Fruit fly (Drosophila melanogaster) whole organism, prepupa: ENCODE measurements around the gene CG14312.

Experiments
- Blimp-1 ChIP-seq: fragments of 200-800 bp; sonication (Bioruptor generic); optimal IDR thresholded peaks from 3 replicates; lab custom pipeline; 2017; ENCODE audit warnings: missing biosample characterization, missing genetic modification characterization, mild to moderate bottlenecking, moderate library complexity, missing genetic modification reagents
- CG10631 ChIP-seq: fragments of 200-800 bp; sonication (Bioruptor generic); optimal IDR thresholded peaks from 2 replicates; lab custom pipeline; 2016; ENCODE audit warnings: missing biosample characterization, missing genetic modification characterization
- CG10669 ChIP-seq: fragments of 200-800 bp; sonication (Bioruptor generic); optimal IDR thresholded peaks from 3 replicates; lab custom pipeline; 2018; ENCODE audit warnings: missing biosample characterization, mild to moderate bottlenecking, missing genetic modification characterization, moderate library complexity
- CG11294 ChIP-seq: fragments of 200-800 bp; sonication (Bioruptor generic); IDR thresholded peaks from 2 replicates; pipeline ENCODE4 v1.3.6; 2022; ENCODE audit warnings: missing biosample characterization, missing genetic modification characterization
- CG11762 ChIP-seq: fragments of 200-800 bp; sonication (Bioruptor generic); optimal IDR thresholded peaks from 3 replicates; lab custom pipeline; 2016; ENCODE audit warnings: missing biosample characterization, missing genetic modification characterization; ENCODE audit not compliant: insufficient read depth
- CG11902 ChIP-seq: fragments of 200-800 bp; sonication (Bioruptor generic); optimal IDR thresholded peaks from 3 replicates; lab custom pipeline; 2016; ENCODE audit warnings: missing biosample characterization, missing genetic modification characterization
- CG1621 ChIP-seq: fragments of 200-800 bp; sonication (Bioruptor generic); optimal IDR thresholded peaks from 3 replicates; lab custom pipeline; 2018; ENCODE audit warnings: missing biosample characterization, mild to moderate bottlenecking, missing genetic modification characterization
- CG16779 ChIP-seq: fragments of 200-800 bp; sonication (Bioruptor generic); optimal IDR thresholded peaks from 3 replicates; lab custom pipeline; 2017; ENCODE audit warnings: missing biosample characterization, mild to moderate bottlenecking, missing genetic modification characterization
- CG3032 ChIP-seq: fragments of 200-800 bp; optimal IDR thresholded peaks from 2 replicates; lab custom pipeline; 2019; ENCODE audit warnings: missing biosample characterization, mild to moderate bottlenecking, missing genetic modification characterization, moderate library complexity
- CG31627 ChIP-seq: fragments of 200-800 bp; sonication (Bioruptor generic); optimal IDR thresholded peaks from 3 replicates; lab custom pipeline; 2016; ENCODE audit warnings: missing biosample characterization, missing genetic modification characterization
- CG32006 ChIP-seq: fragments of 200-800 bp; sonication (Bioruptor generic); optimal IDR thresholded peaks from 3 replicates; lab custom pipeline; 2017; ENCODE audit warnings: missing biosample characterization, mild to moderate bottlenecking, missing genetic modification characterization
- CG34406 ChIP-seq: fragments of 200-800 bp; sonication (Bioruptor generic); optimal IDR thresholded peaks from 3 replicates; lab custom pipeline; 2016; ENCODE audit warnings: missing biosample characterization, missing genetic modification characterization
- CG4318 ChIP-seq: fragments of 200-800 bp; sonication (Bioruptor generic); optimal IDR thresholded peaks from 3 replicates; lab custom pipeline; 2017; ENCODE audit warnings: missing biosample characterization, mild to moderate bottlenecking, missing genetic modification characterization
- CG6163 ChIP-seq: fragments of 200-800 bp; sonication (Bioruptor generic); IDR thresholded peaks from 3 replicates; pipeline ENCODE4 v1.3.6; 2022; ENCODE audit warnings: missing biosample characterization, missing genetic modification characterization
- CG6276 ChIP-seq: fragments of 200-800 bp; sonication (Bioruptor generic); optimal IDR thresholded peaks from 2 replicates; lab custom pipeline; 2017; ENCODE audit warnings: missing biosample characterization, mild to moderate bottlenecking, missing genetic modification characterization
- CG6792 ChIP-seq: fragments of 200-800 bp; sonication (Bioruptor generic); optimal IDR thresholded peaks from 3 replicates; lab custom pipeline; 2016; ENCODE audit warnings: missing biosample characterization, missing genetic modification characterization
- CG6808 ChIP-seq: fragments of 200-800 bp; sonication (Bioruptor generic); optimal IDR thresholded peaks from 3 replicates; lab custom pipeline; 2017; ENCODE audit warnings: missing biosample characterization, missing genetic modification characterization, mild to moderate bottlenecking, moderate library complexity, missing genetic modification reagents
- CG7368 ChIP-seq: fragments of 200-800 bp; sonication (Bioruptor generic); optimal IDR thresholded peaks from 3 replicates; lab custom pipeline; 2016; ENCODE audit warnings: missing biosample characterization, missing genetic modification characterization
- CG8319 ChIP-seq: fragments of 200-800 bp; sonication (Bioruptor generic); optimal IDR thresholded peaks from 3 replicates; lab custom pipeline; 2016; ENCODE audit warnings: missing biosample characterization, missing genetic modification characterization
- CG8632 ChIP-seq: fragments of 200-800 bp; sonication (Bioruptor generic); optimal IDR thresholded peaks from 3 replicates; lab custom pipeline; 2016; ENCODE audit warnings: missing biosample characterization, missing genetic modification characterization
- CG9139 ChIP-seq: fragments of 200-800 bp; sonication (Bioruptor generic); optimal IDR thresholded peaks from 3 replicates; lab custom pipeline; 2017; ENCODE audit warnings: missing biosample characterization, mild to moderate bottlenecking, missing genetic modification characterization
- Eip78C ChIP-seq: fragments of 200-800 bp; sonication (Bioruptor generic); peaks from one replicate; lab custom pipeline; 2016; ENCODE audit warnings: missing biosample characterization, missing genetic modification characterization
- Ets21C ChIP-seq: fragments of 200-800 bp; sonication (Bioruptor generic); optimal IDR thresholded peaks from 3 replicates; lab custom pipeline; 2016; ENCODE audit warnings: missing biosample characterization, missing genetic modification characterization
- Gug ChIP-seq: fragments of 200-800 bp; sonication (Bioruptor generic); IDR thresholded peaks from 2 replicates; pipeline ENCODE4 v1.3.6; 2022; ENCODE audit warnings: missing biosample characterization, missing genetic modification characterization
- Hr38 ChIP-seq: sonication (Bioruptor generic); optimal IDR thresholded peaks from 2 replicates; lab custom pipeline; 2016; ENCODE audit warnings: missing biosample characterization, missing genetic modification characterization
- Hr39 ChIP-seq: fragments of 200-800 bp; sonication (Bioruptor generic); optimal IDR thresholded peaks from 2 replicates; lab custom pipeline; 2016; ENCODE audit warnings: missing biosample characterization, missing genetic modification characterization
- Met ChIP-seq: fragments of 200-800 bp; sonication (Bioruptor generic); optimal IDR thresholded peaks from 3 replicates; lab custom pipeline; 2016; ENCODE audit warnings: missing biosample characterization, missing genetic modification characterization
- OdsH ChIP-seq: fragments of 200-800 bp; sonication (Bioruptor generic); optimal IDR thresholded peaks from 3 replicates; lab custom pipeline; 2016; ENCODE audit warnings: missing biosample characterization, missing genetic modification characterization
- Smox ChIP-seq: fragments of 200-800 bp; sonication (Bioruptor generic); optimal IDR thresholded peaks from 3 replicates; lab custom pipeline; 2016; ENCODE audit warnings: missing biosample characterization, missing genetic modification characterization
- Sox102F ChIP-seq: fragments of 200-800 bp; sonication (Bioruptor generic); optimal IDR thresholded peaks from 2 replicates; lab custom pipeline; 2016; ENCODE audit warnings: missing biosample characterization, mild to moderate bottlenecking, missing genetic modification characterization
- Sox14 ChIP-seq: fragments of 200-800 bp; sonication (Bioruptor generic); optimal IDR thresholded peaks from 3 replicates; lab custom pipeline; 2016; ENCODE audit warnings: missing biosample characterization, missing genetic modification characterization
- achi ChIP-seq: fragments of 200-800 bp; sonication (Bioruptor generic); optimal IDR thresholded peaks from 3 replicates; lab custom pipeline; 2016; ENCODE audit warnings: missing biosample characterization, missing genetic modification characterization
- acj6 ChIP-seq: fragments of 200-800 bp; sonication (Bioruptor generic); optimal IDR thresholded peaks from 3 replicates; lab custom pipeline; 2016; ENCODE audit warnings: missing biosample characterization, missing genetic modification characterization
- dac ChIP-seq: fragments of 200-800 bp; sonication (Bioruptor generic); optimal IDR thresholded peaks from 2 replicates; lab custom pipeline; 2017; ENCODE audit warnings: missing biosample characterization, mild to moderate bottlenecking, missing genetic modification characterization
- dsx ChIP-seq: fragments of 200-800 bp; optimal IDR thresholded peaks from 3 replicates; lab custom pipeline; 2019; ENCODE audit warnings: missing biosample characterization, mild to moderate bottlenecking, missing genetic modification characterization, moderate library complexity; ENCODE audit not compliant: poor library complexity, severe bottlenecking
- eg ChIP-seq: fragments of 200-800 bp; sonication (Bioruptor generic); IDR thresholded peaks from 3 replicates; pipeline ENCODE4 v1.3.6; 2022; ENCODE audit warnings: missing biosample characterization, missing genetic modification characterization
- fd59A ChIP-seq: fragments of 200-800 bp; sonication (Bioruptor generic); optimal IDR thresholded peaks from 2 replicates; lab custom pipeline; 2017; ENCODE audit warnings: missing biosample characterization, mild to moderate bottlenecking, missing genetic modification characterization, missing genetic modification reagents
- fd85E ChIP-seq: fragments of 200-800 bp; sonication (Bioruptor generic); optimal IDR thresholded peaks from 3 replicates; lab custom pipeline; 2016; ENCODE audit warnings: missing biosample characterization, missing genetic modification characterization
- fkh ChIP-seq: fragments of 200-800 bp; sonication (Bioruptor generic); optimal IDR thresholded peaks from 3 replicates; lab custom pipeline; 2017; ENCODE audit warnings: missing biosample characterization, mild to moderate bottlenecking, missing genetic modification characterization, moderate library complexity
- lz ChIP-seq: fragments of 200-800 bp; sonication (Bioruptor generic); optimal IDR thresholded peaks from 3 replicates; lab custom pipeline; 2016; ENCODE audit warnings: missing biosample characterization, missing genetic modification characterization
- net ChIP-seq: fragments of 200-800 bp; sonication (Bioruptor generic); optimal IDR thresholded peaks from 3 replicates; lab custom pipeline; 2016; ENCODE audit warnings: missing biosample characterization, missing genetic modification characterization
- salr ChIP-seq, 2 experiments: fragments of 200-800 bp; sonication (Bioruptor generic); optimal IDR thresholded peaks; 3 replicates each; lab custom pipeline; 2016 to 2018; ENCODE audit warnings: missing biosample characterization in 2 of 2, missing genetic modification characterization in 2 of 2, mild to moderate bottlenecking in 1 of 2
- spab ChIP-seq: fragments of 200-800 bp; sonication (Bioruptor generic); optimal IDR thresholded peaks from 2 replicates; lab custom pipeline; 2017; ENCODE audit warnings: missing biosample characterization, mild to moderate bottlenecking, missing genetic modification characterization, missing genetic modification reagents
- svp ChIP-seq: fragments of 200-800 bp; sonication (Bioruptor generic); peaks from one replicate; lab custom pipeline; 2016; ENCODE audit warnings: missing biosample characterization, missing genetic modification characterization
- topi ChIP-seq: fragments of 200-800 bp; sonication (Bioruptor generic); optimal IDR thresholded peaks from 3 replicates; lab custom pipeline; 2016; ENCODE audit warnings: missing biosample characterization, missing genetic modification characterization
- vri ChIP-seq: fragments of 200-800 bp; sonication (Bioruptor generic); optimal IDR thresholded peaks from 3 replicates; lab custom pipeline; 2016; ENCODE audit warnings: missing biosample characterization, mild to moderate bottlenecking, missing genetic modification characterization

CG14312 gene

DNA sequence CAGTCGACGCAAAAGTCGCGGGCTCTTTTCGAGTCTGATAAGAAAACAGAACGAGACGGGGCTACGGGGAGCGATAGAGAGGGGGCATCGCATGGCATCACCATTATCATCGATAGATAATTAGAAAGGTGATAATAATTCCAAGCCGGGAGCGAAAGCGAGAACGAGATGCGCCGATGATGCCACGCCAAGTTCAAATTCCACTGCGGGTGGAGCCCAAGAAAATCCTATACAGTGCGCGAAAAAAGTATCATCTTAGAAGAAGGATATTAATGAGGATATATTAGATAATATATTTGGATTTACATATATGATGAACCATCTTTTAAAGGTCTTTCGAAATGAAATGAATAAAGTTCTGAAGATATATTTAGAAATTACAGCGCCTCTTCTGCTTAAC is 29.4 kb upstream of the CG14312 start (continued):
- TF ChIP-seq dsx (GFP tag; lab: Kevin White, UChicago), result no peak
- TF ChIP-seq fd85E (GFP tag; lab: Kevin White, UChicago), result no peak
- TF ChIP-seq CG11294 (GFP tag; lab: Robert Waterston, UW), result no peak
- no peak for TF ChIP-seq CG16779 (tag; lab: Kevin White, UChicago)
- no peak for TF ChIP-seq CG7368 (GFP tag; lab: Kevin White, UChicago)
- no peak for TF ChIP-seq Hr38 (GFP tag; lab: Kevin White, UChicago)
- TF ChIP-seq CG10669 (GFP tag; lab: Kevin White, UChicago), result peak; percentile 33
- TF ChIP-seq achi (GFP tag; lab: Kevin White, UChicago), result no peak
- peak; percentile 38 for TF ChIP-seq CG32006 (GFP tag; lab: Kevin White, UChicago)
- no peak for TF ChIP-seq eg (GFP tag; lab: Robert Waterston, UW)
- no peak for TF ChIP-seq Met
- TF ChIP-seq CG6808, result peak; percentile 44
- peak; percentile 54 for TF ChIP-seq svp (GFP tag; lab: Kevin White, UChicago)
- no peak for TF ChIP-seq CG8319 (GFP tag; lab: Kevin White, UChicago)
- no peak for TF ChIP-seq CG11762
- no peak for TF ChIP-seq CG8632 (GFP tag; lab: Kevin White, UChicago)
- no peak for TF ChIP-seq CG1621
- no peak for TF ChIP-seq Ets21C
- TF ChIP-seq topi (GFP tag; lab: Kevin White, UChicago), result no peak
- no peak for TF ChIP-seq CG31627 (GFP tag; lab: Kevin White, UChicago)
- no peak for TF ChIP-seq Sox14 (GFP tag; lab: Kevin White, UChicago)
- TF ChIP-seq CG6276 (GFP tag; lab: Kevin White, UChicago), result peak; percentile 28
- TF ChIP-seq CG6163 (GFP tag; lab: Robert Waterston, UW), result no peak

DNA sequence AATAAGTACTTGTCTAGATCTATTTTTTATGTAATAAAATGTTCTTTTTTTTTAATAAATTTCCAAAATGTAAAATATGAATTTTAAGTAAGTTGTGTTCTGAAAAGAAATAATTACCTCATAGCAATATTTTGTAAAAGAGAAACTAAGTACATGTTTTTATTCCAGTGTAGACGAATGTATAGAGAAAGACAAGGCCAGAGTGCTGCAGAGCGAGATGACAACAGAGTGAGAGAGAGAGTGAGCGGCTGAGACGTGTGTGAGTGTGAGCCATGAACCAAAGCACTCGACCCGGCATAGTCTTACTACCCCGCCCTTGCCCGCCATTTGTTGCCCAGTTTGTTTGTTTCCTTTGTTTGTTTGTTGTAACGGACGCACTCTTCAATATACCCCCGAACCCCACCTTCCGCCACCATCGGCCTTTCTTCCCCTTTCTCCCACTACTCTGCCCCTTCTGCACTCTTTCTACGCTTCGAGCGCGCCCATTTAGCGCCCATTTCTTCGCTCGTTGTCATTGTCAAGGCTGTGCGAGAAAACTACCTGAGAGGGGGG is 28.1 kb upstream of the CG14312 start:
- TF ChIP-seq topi (GFP tag; lab: Kevin White, UChicago) (no peak), CG6163 (GFP tag; lab: Robert Waterston, UW) (peak; percentile 85), CG4318 (GFP tag; lab: Kevin White, UChicago) (peak; percentile 15), CG1621 (peak; percentile 65), Gug (GFP tag; lab: Robert Waterston, UW) (no peak), Met (no peak), fd59A (GFP tag; lab: Kevin White, UChicago) (no peak), achi (GFP tag; lab: Kevin White, UChicago) (no peak), CG9139 (GFP tag; lab: Kevin White, UChicago) (peak; percentile 66), svp (GFP tag; lab: Kevin White, UChicago) (peak; percentile 37), spab (GFP tag; lab: Kevin White, UChicago) (peak; percentile 6), CG6276 (GFP tag; lab: Kevin White, UChicago) (peak; percentile 22), CG8319 (GFP tag; lab: Kevin White, UChicago) (no peak), fd85E (GFP tag; lab: Kevin White, UChicago) (no peak), Eip78C (GFP tag; lab: Kevin White, UChicago) (peak; percentile 75), CG11902 (no peak), CG32006 (GFP tag; lab: Kevin White, UChicago) (peak; percentile 62), CG7368 (GFP tag; lab: Kevin White, UChicago) (peak; percentile 0), Sox102F (GFP tag; lab: Kevin White, UChicago) (peak; percentile 40), lz (GFP tag; lab: Kevin White, UChicago) (no peak), CG6792 (GFP tag; lab: Kevin White, UChicago) (peak; percentile 39), acj6 (GFP tag; lab: Kevin White, UChicago) (no peak), net (peak; percentile 7), Smox (GFP tag; lab: Kevin White, UChicago) (no peak), CG10669 (GFP tag; lab: Kevin White, UChicago) (peak; percentile 45), Blimp-1 (GFP tag; lab: Kevin White, UChicago) (peak; percentile 33), vri (GFP tag; lab: Kevin White, UChicago) (no peak), salr (GFP tag; optimal IDR thresholded peaks at IDR 0.05; lab: Kevin White, UChicago) (peak; percentile 58 to 82), fkh (peak; percentile 99), CG10631 (GFP tag; lab: Kevin White, UChicago) (peak; percentile 59), CG3032 (tag; lab: Kevin White, UChicago) (peak; percentile 62), CG11294 (GFP tag; lab: Robert Waterston, UW) (no peak), CG34406 (GFP tag; lab: Kevin White, UChicago) (peak; percentile 45), CG6808 (peak; percentile 44), eg (GFP tag; lab: Robert Waterston, UW) (peak; percentile 52; the same call in 1 of the 3 replicates), dac (GFP tag; lab: Kevin White, UChicago) (no peak), CG11762 (peak; percentile 15), Hr39 (GFP tag; lab: Kevin White, UChicago) (peak; percentile 27), Hr38 (GFP tag; lab: Kevin White, UChicago) (no peak), CG8632 (GFP tag; lab: Kevin White, UChicago) (peak; percentile 63), CG31627 (GFP tag; lab: Kevin White, UChicago) (no peak), OdsH (peak; percentile 15)
